Worm (Caenorhabditis elegans) whole organism, L4/young adult: Measurements from ENCODE around the gene phyh-1.

ENCODE experiments used
- W03F9.2 ChIP-seq: fragments of 150-350 bp; optimal IDR thresholded peaks from 2 replicates; lab custom pipeline; 2014; ENCODE audit warnings: missing biosample characterization, missing genetic modification characterization
- him-1 ChIP-seq: sonication (generic microtip); optimal IDR thresholded peaks from 2 replicates; lab custom pipeline; 2016; ENCODE audit warnings: missing genotype, missing genetic modification reagents, missing genetic modification characterization, missing compliant biosample characterization

- TF ChIP-seq W03F9.2 (tag; lab: Kevin White, UChicago) (no peak), him-1 (tag; lab: Kevin White, UChicago) (no peak)
These were observed 386 bp downstream of the phyh-1 start for ce11 chrIV:17258824-17259223.
